Worm (Caenorhabditis elegans): Measurements from ENCODE around the gene unc-83.

DNA sequence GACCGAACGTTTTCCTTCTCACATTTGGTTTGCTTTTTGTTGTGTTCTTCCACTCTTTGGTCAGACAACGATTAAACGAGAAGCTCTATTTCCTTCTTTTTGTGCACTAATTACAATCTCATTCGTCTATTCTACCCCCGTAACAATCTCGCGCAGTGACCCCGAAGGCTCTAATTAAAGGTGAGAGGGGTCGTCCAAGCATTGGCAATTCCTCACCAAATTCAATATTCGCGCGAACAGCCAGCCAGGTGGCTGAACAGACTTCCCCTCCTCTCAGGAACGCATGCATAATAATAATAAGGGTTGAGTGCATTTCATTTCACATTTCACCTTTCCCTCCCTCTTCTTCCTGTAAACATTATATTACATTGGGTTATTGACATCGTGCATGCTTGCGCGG is 20.2 kb downstream of the unc-83 start:
- TF ChIP-seq ceh-58 (GFP tag; IDR thresholded peaks at IDR 0.05) (no peak), hmg-1.2 (GFP tag; IDR thresholded peaks at IDR 0.05) (no peak), Y95B8A.8 (GFP tag; IDR thresholded peaks at IDR 0.05) (no peak), hsf-1 (GFP tag; IDR thresholded peaks at IDR 0.05) (no peak), unc-62 (GFP tag; optimal IDR thresholded peaks at IDR 0.05) (no peak), cebp-2 (GFP tag; IDR thresholded peaks at IDR 0.05) (no peak), lin-35 (GFP tag; optimal IDR thresholded peaks at IDR 0.05) (no peak)

Measured in whole organism, young adult.